Fruit fly (Drosophila melanogaster) whole organism, embryonic: ENCODE measurements around the gene CG44428.
A peak's percentile ranks its signal among the peaks of the same experiment; 100 is the strongest.

Source experiments
- CG10959 ChIP-seq: fragments of 200-800 bp; sonication (Bioruptor generic); IDR thresholded peaks from 2 replicates; pipeline ENCODE4 v1.3.6; 2022; ENCODE audit warnings: missing biosample characterization, missing genetic modification characterization
- CG11456 ChIP-seq: fragments of 200-800 bp; sonication (Bioruptor generic); IDR thresholded peaks from 3 replicates; pipeline ENCODE4 v1.3.6; 2022; ENCODE audit warnings: missing biosample characterization, missing genetic modification characterization
- CG12659 ChIP-seq: fragments of 200-800 bp; sonication (Bioruptor generic); optimal IDR thresholded peaks from 3 replicates; lab custom pipeline; 2017; ENCODE audit warnings: mild to moderate bottlenecking, missing biosample characterization, missing genetic modification reagents, missing genetic modification characterization
- CG12744 ChIP-seq: fragments of 200-800 bp; sonication (Bioruptor generic); optimal IDR thresholded peaks from 2 replicates; lab custom pipeline; 2016; ENCODE audit warnings: missing biosample characterization, missing genetic modification characterization
- CG14667 ChIP-seq: fragments of 200-800 bp; sonication (Bioruptor generic); IDR thresholded peaks from 2 replicates; pipeline ENCODE4 v1.3.6; 2022; ENCODE audit warnings: missing biosample characterization, missing genetic modification characterization
- CG1602 ChIP-seq: fragments of 200-800 bp; sonication (Bioruptor generic); optimal IDR thresholded peaks from 3 replicates; lab custom pipeline; 2016; ENCODE audit warnings: missing biosample characterization, missing genetic modification characterization
- CG17385 ChIP-seq: fragments of 200-800 bp; sonication (Bioruptor generic); optimal IDR thresholded peaks from 3 replicates; lab custom pipeline; 2018; ENCODE audit warnings: missing biosample characterization, mild to moderate bottlenecking, missing genetic modification characterization
- CG2129 ChIP-seq: fragments of 200-800 bp; sonication (Bioruptor generic); IDR thresholded peaks from 2 replicates; pipeline ENCODE4 v1.3.6; 2022; ENCODE audit warnings: missing biosample characterization, missing genetic modification characterization; ENCODE audit not compliant: partially characterized antibody
- CG31365 ChIP-seq: fragments of 200-800 bp; sonication (Bioruptor generic); optimal IDR thresholded peaks from 2 replicates; lab custom pipeline; 2018; ENCODE audit warnings: missing biosample characterization, mild to moderate bottlenecking, missing genetic modification characterization
- CG3281 ChIP-seq: fragments of 200-800 bp; sonication (Bioruptor generic); optimal IDR thresholded peaks from 3 replicates; lab custom pipeline; 2017; ENCODE audit warnings: missing biosample characterization, mild to moderate bottlenecking, missing genetic modification characterization
- CG4617 ChIP-seq: fragments of 200-800 bp; sonication (Bioruptor generic); optimal IDR thresholded peaks from 3 replicates; lab custom pipeline; 2016; ENCODE audit warnings: missing biosample characterization, missing genetic modification characterization, borderline replicate concordance
- CG4854 ChIP-seq: fragments of 200-800 bp; sonication (Bioruptor generic); optimal IDR thresholded peaks from 2 replicates; lab custom pipeline; 2016; ENCODE audit warnings: missing biosample characterization, missing genetic modification characterization, inconsistent platforms
- CG8281 ChIP-seq: fragments of 200-800 bp; sonication (Bioruptor generic); optimal IDR thresholded peaks from 2 replicates; lab custom pipeline; 2018; ENCODE audit warnings: missing biosample characterization, mild to moderate bottlenecking, missing genetic modification characterization, moderate library complexity
- CG9609 ChIP-seq: fragments of 200-800 bp; sonication (Bioruptor generic); optimal IDR thresholded peaks from 3 replicates; lab custom pipeline; 2016; ENCODE audit warnings: missing biosample characterization, missing genetic modification characterization
- CG9932 ChIP-seq: fragments of 200-800 bp; sonication (Bioruptor generic); IDR thresholded peaks from 2 replicates; pipeline ENCODE4 v1.3.6; 2022; ENCODE audit warnings: missing biosample characterization, missing genetic modification characterization
- CHES-1-like ChIP-seq: fragments of 200-800 bp; sonication (Bioruptor generic); optimal IDR thresholded peaks from 2 replicates; lab custom pipeline; 2016; ENCODE audit warnings: missing biosample characterization, missing genetic modification characterization
- CTCF ChIP-seq: fragments of 200-800 bp; sonication (Bioruptor generic); optimal IDR thresholded peaks from 2 replicates; lab custom pipeline; 2017; ENCODE audit warnings: missing biosample characterization, mild to moderate bottlenecking, missing genetic modification characterization, moderate library complexity
- Chrac-16 ChIP-seq: fragments of 200-800 bp; sonication (Bioruptor generic); optimal IDR thresholded peaks from 3 replicates; lab custom pipeline; 2016; ENCODE audit warnings: missing biosample characterization, missing genetic modification characterization
- Deaf1 ChIP-seq: fragments of 200-800 bp; optimal IDR thresholded peaks from 3 replicates; lab custom pipeline; 2019; ENCODE audit warnings: missing biosample characterization, mild to moderate bottlenecking, missing genetic modification characterization, moderate library complexity
- Drgx ChIP-seq: fragments of 200-800 bp; sonication (Bioruptor generic); IDR thresholded peaks from 2 replicates; pipeline ENCODE4 v1.3.6; 2022; ENCODE audit warnings: missing biosample characterization, missing genetic modification characterization
- E2f2 ChIP-seq: fragments of 200-800 bp; sonication (Bioruptor generic); IDR thresholded peaks from 2 replicates; pipeline ENCODE4 v1.3.6; 2022; ENCODE audit warnings: missing biosample characterization, missing genetic modification characterization
- Ets65A ChIP-seq: fragments of 200-800 bp; sonication (Bioruptor generic); peaks from one replicate; lab custom pipeline; 2016; ENCODE audit warnings: missing biosample characterization, missing genetic modification characterization
- Hmr ChIP-seq: fragments of 200-800 bp; sonication (Bioruptor generic); optimal IDR thresholded peaks from 3 replicates; lab custom pipeline; 2017; ENCODE audit warnings: mild to moderate bottlenecking, missing biosample characterization, missing genetic modification reagents, missing genetic modification characterization
- Hr3 ChIP-seq: fragments of 200-800 bp; sonication (Bioruptor generic); optimal IDR thresholded peaks from 3 replicates; lab custom pipeline; 2016; ENCODE audit warnings: missing biosample characterization, missing genetic modification characterization
- Neu2 ChIP-seq: fragments of 200-800 bp; sonication (Bioruptor generic); optimal IDR thresholded peaks from 3 replicates; lab custom pipeline; 2016; ENCODE audit warnings: missing biosample characterization, missing genetic modification characterization, borderline replicate concordance
- Nf-YC ChIP-seq: fragments of 200-800 bp; optimal IDR thresholded peaks from 3 replicates; lab custom pipeline; 2019; ENCODE audit warnings: missing biosample characterization, mild to moderate bottlenecking, missing genetic modification characterization, moderate library complexity
- Scr ChIP-seq: fragments of 200-800 bp; sonication (Bioruptor generic); IDR thresholded peaks from 2 replicates; pipeline ENCODE4 v1.3.6; 2022; ENCODE audit warnings: missing biosample characterization, missing genetic modification characterization; ENCODE audit not compliant: partially characterized antibody
- Stat92E ChIP-seq, 3 experiments: fragments of >200 bp in 2 of 3; fragments of 200-800 bp in 1 of 3; sonication (Bioruptor generic) in 1 of 3; optimal IDR thresholded peaks; 2 replicates each; lab custom pipeline; 2017 to 2019; ENCODE audit warnings: missing biosample characterization in 3 of 3, missing genetic modification characterization in 3 of 3, mild to moderate bottlenecking in 1 of 3, moderate library complexity in 1 of 3
- Trl ChIP-seq, 3 experiments: fragments of >200 bp in 2 of 3; fragments of 200-800 bp in 1 of 3; sonication (Bioruptor generic) in 1 of 3; optimal IDR thresholded peaks; 2 replicates in 1 of 3; 3 replicates in 2 of 3; lab custom pipeline; 2016 to 2017; ENCODE audit warnings: missing biosample characterization in 1 of 3, missing genetic modification characterization in 1 of 3
- ab ChIP-seq: fragments of 200-800 bp; sonication (Bioruptor generic); optimal IDR thresholded peaks from 2 replicates; lab custom pipeline; 2016; ENCODE audit warnings: missing biosample characterization, missing genetic modification characterization
- ap ChIP-seq: fragments of 200-800 bp; sonication (Bioruptor generic); IDR thresholded peaks from 2 replicates; pipeline ENCODE4 v1.3.6; 2022; ENCODE audit warnings: missing biosample characterization, missing genetic modification characterization
- ase ChIP-seq: fragments of 200-800 bp; sonication (Bioruptor generic); IDR thresholded peaks from 3 replicates; pipeline ENCODE4 v1.3.6; 2022; ENCODE audit warnings: missing biosample characterization, missing genetic modification characterization
- bcd ChIP-seq: fragments of 200-800 bp; sonication (Bioruptor generic); optimal IDR thresholded peaks from 2 replicates; lab custom pipeline; 2017; ENCODE audit warnings: missing biosample characterization, mild to moderate bottlenecking, missing genetic modification characterization
- btn ChIP-seq: fragments of 200-800 bp; sonication (Bioruptor generic); optimal IDR thresholded peaks from 2 replicates; lab custom pipeline; 2016; ENCODE audit warnings: missing biosample characterization, missing genetic modification characterization
- cad ChIP-seq: fragments of >200 bp; optimal IDR thresholded peaks from 2 replicates; lab custom pipeline; 2017; ENCODE audit warnings: missing biosample characterization, missing genetic modification characterization
- cato ChIP-seq: fragments of 200-800 bp; sonication (Bioruptor generic); optimal IDR thresholded peaks from 2 replicates; lab custom pipeline; 2016; ENCODE audit warnings: missing biosample characterization, missing genetic modification characterization, borderline replicate concordance
- chm ChIP-seq: fragments of 200-800 bp; sonication (Bioruptor generic); IDR thresholded peaks from 2 replicates; pipeline ENCODE4 v1.3.6; 2022; ENCODE audit warnings: missing biosample characterization, missing genetic modification characterization
- croc ChIP-seq: fragments of 200-800 bp; sonication (Bioruptor generic); conservative IDR thresholded peaks from 3 replicates; pipeline ENCODE4 v1.3.6; 2022; ENCODE audit warnings: missing biosample characterization, missing genetic modification characterization
- dmrt99B ChIP-seq: fragments of 200-800 bp; sonication (Bioruptor generic); optimal IDR thresholded peaks from 2 replicates; lab custom pipeline; 2018; ENCODE audit warnings: missing biosample characterization, mild to moderate bottlenecking, missing genetic modification characterization, moderate library complexity
- fd96Cb ChIP-seq: fragments of 200-800 bp; sonication (Bioruptor generic); optimal IDR thresholded peaks from 2 replicates; lab custom pipeline; 2018; ENCODE audit warnings: missing biosample characterization, mild to moderate bottlenecking, missing genetic modification characterization, moderate library complexity
- gt ChIP-seq: fragments of 200-800 bp; sonication (Bioruptor generic); IDR thresholded peaks from 2 replicates; pipeline ENCODE4 v1.3.6; 2022; ENCODE audit warnings: missing biosample characterization, missing genetic modification characterization
- h ChIP-seq: fragments of >200 bp; optimal IDR thresholded peaks from 2 replicates; lab custom pipeline; 2017
- hkb ChIP-seq, 2 experiments: fragments of 200-800 bp in 1 of 2; fragments of >200 bp in 1 of 2; sonication (Bioruptor generic) in 1 of 2; IDR thresholded peaks in 1 of 2; optimal IDR thresholded peaks in 1 of 2; 2 replicates each; pipeline versions ENCODE4 v1.3.6 to Lab custom; 2017 to 2022; ENCODE audit warnings: missing biosample characterization in 1 of 2, missing genetic modification characterization in 1 of 2
- klu ChIP-seq: fragments of 200-800 bp; sonication (Bioruptor generic); IDR thresholded peaks from 2 replicates; pipeline ENCODE4 v1.3.6; 2022; ENCODE audit warnings: missing biosample characterization, missing genetic modification characterization
- nmo ChIP-seq: fragments of 200-800 bp; sonication (Bioruptor generic); optimal IDR thresholded peaks from 2 replicates; lab custom pipeline; 2018; ENCODE audit warnings: missing biosample characterization, mild to moderate bottlenecking, missing genetic modification characterization, moderate library complexity
- pum ChIP-seq: fragments of 200-800 bp; sonication (Bioruptor generic); optimal IDR thresholded peaks from 2 replicates; lab custom pipeline; 2016; ENCODE audit warnings: missing biosample characterization, missing genetic modification characterization
- sens ChIP-seq: fragments of 200-800 bp; sonication (Bioruptor generic); peaks from one replicate; lab custom pipeline; 2016; ENCODE audit warnings: missing biosample characterization, missing genetic modification characterization
- toy ChIP-seq: fragments of 200-800 bp; sonication (Bioruptor generic); IDR thresholded peaks from 2 replicates; pipeline ENCODE4 v1.3.6; 2022; ENCODE audit warnings: missing biosample characterization, missing genetic modification characterization

CG44428 gene

dm6 chrX:13563483-13564443, 33.7 kb upstream of the CG44428 start, which contains the start of the genes CG46311 and Tpst (continued):
- TF ChIP-seq ab (GFP tag; lab: Kevin White, UChicago) (no peak), CG12659 (GFP tag; lab: Kevin White, UChicago) (peak; percentile 82), CG8281 (tag; lab: Kevin White, UChicago) (no peak), CG17385 (GFP tag; lab: Kevin White, UChicago) (peak; percentile 96), bcd (peak; percentile 54), btn (GFP tag; lab: Kevin White, UChicago) (no peak), chm (GFP tag; lab: Robert Waterston, UW) (peak; percentile 56; the same call in 1 of the 2 replicates), nmo (GFP tag; lab: Kevin White, UChicago) (peak; percentile 48), CG2129 (GFP tag; lab: Robert Waterston, UW) (no peak), E2f2 (GFP tag; lab: Robert Waterston, UW) (peak; percentile 57), Hr3 (GFP tag; lab: Kevin White, UChicago) (peak; percentile 54), CTCF (peak; percentile 99), croc (GFP tag; lab: Robert Waterston, UW) (peak; percentile 13; the same call in 1 of the 3 replicates), Nf-YC (tag; lab: Kevin White, UChicago) (peak; percentile 74), CG3281 (peak; percentile 27), CG10959 (peak; percentile 43), CG4854 (peak; percentile 22), sens (peak; percentile 74), CG12744 (GFP tag; lab: Kevin White, UChicago) (peak; percentile 43), hkb (optimal IDR thresholded peaks at IDR 0.05; lab: Kevin White, UChicago) (no peak), hkb (GFP tag; IDR thresholded peaks at IDR 0.05; lab: Robert Waterston, UW) (0 out of 2 replicates have a peak, but pooled peaks have one; percentile 25), Stat92E (GFP tag; optimal IDR thresholded peaks at IDR 0.05; lab: Kevin White, UChicago) (peak in 1 of 3 experiments; percentile 59), cad (GFP tag; lab: Kevin White, UChicago) (no peak), pum (GFP tag; lab: Kevin White, UChicago) (peak; percentile 58), ap (GFP tag; lab: Robert Waterston, UW) (0 out of 2 replicates have a peak, but pooled peaks have one; percentile 20), Deaf1 (peak; percentile 65), CG1602 (peak; percentile 68), Neu2 (GFP tag; lab: Kevin White, UChicago) (peak; percentile 1), CG11456 (GFP tag; lab: Robert Waterston, UW) (peak; percentile 93), Chrac-16 (GFP tag; lab: Kevin White, UChicago) (peak; percentile 75), ase (GFP tag; lab: Robert Waterston, UW) (peak; percentile 73), CG9609 (GFP tag; lab: Kevin White, UChicago) (peak; percentile 62), Scr (GFP tag; lab: Robert Waterston, UW) (peak; percentile 39; the same call in 1 of the 2 replicates), CG31365 (tag; lab: Kevin White, UChicago) (no peak), CHES-1-like (peak; percentile 67), klu (no peak), CG14667 (GFP tag; lab: Robert Waterston, UW) (peak; percentile 51), cato (no peak), Hmr (peak; percentile 88), toy (GFP tag; lab: Robert Waterston, UW) (no peak), fd96Cb (peak; percentile 13), Trl (optimal IDR thresholded peaks at IDR 0.05; lab: Kevin White, UChicago) (no peak), Trl (GFP tag; optimal IDR thresholded peaks at IDR 0.05; lab: Kevin White, UChicago) (peak; percentile 72), Drgx (peak; percentile 27; the same call in 1 of the 2 replicates), Ets65A (GFP tag; lab: Kevin White, UChicago) (peak; percentile 96), h (lab: Kevin White, UChicago) (no peak), CG4617 (GFP tag; lab: Kevin White, UChicago) (peak; percentile 36), gt (GFP tag; lab: Robert Waterston, UW) (no peak), CG9932 (peak; percentile 74), dmrt99B (tag; lab: Kevin White, UChicago) (peak; percentile 29)
